Fruit fly (Drosophila melanogaster): ENCODE results near the gene Ddx56.

The Ddx56 gene

dm6 chrX:21368410-21368918, 19.3 kb downstream of the Ddx56 start (continued):
- TF ChIP-seq CkIIα-i1 (GFP tag; IDR thresholded peaks at IDR 0.05) (no peak), CG13287 (GFP tag; IDR thresholded peaks at IDR 0.05; ENCODE audit: partially characterized antibody) (peak; percentile 20; the same call in 1 of the 2 replicates), twi (tag; optimal IDR thresholded peaks at IDR 0.05) (no peak), nerfin-2 (GFP tag; IDR thresholded peaks at IDR 0.05; ENCODE audit: partially characterized antibody) (no peak), grau (tag; optimal IDR thresholded peaks at IDR 0.05) (no peak), Eip74EF (GFP tag; optimal IDR thresholded peaks at IDR 0.05) (no peak), Dad (GFP tag; optimal IDR thresholded peaks at IDR 0.05) (no peak), CG16815 (GFP tag; optimal IDR thresholded peaks at IDR 0.05) (no peak), bsh (GFP tag; optimal IDR thresholded peaks at IDR 0.05) (peak in 1 of 2 experiments; percentile 30), CG17802 (tag; optimal IDR thresholded peaks at IDR 0.05) (no peak), jing (GFP tag; optimal IDR thresholded peaks at IDR 0.05) (no peak), sim (GFP tag; IDR thresholded peaks at IDR 0.05) (no peak), nau (GFP tag; optimal IDR thresholded peaks at IDR 0.05) (peak; percentile 48), nom (GFP tag; optimal IDR thresholded peaks at IDR 0.05) (peak; percentile 11), Med (GFP tag) (peak; percentile 32), eve (GFP tag; optimal IDR thresholded peaks at IDR 0.05) (no peak), CG3995 (GFP tag; optimal IDR thresholded peaks at IDR 0.05) (no peak), HLHmδ (GFP tag; optimal IDR thresholded peaks at IDR 0.05) (no peak), pros (GFP tag; optimal IDR thresholded peaks at IDR 0.05) (no peak), pum (GFP tag; optimal IDR thresholded peaks at IDR 0.05) (no peak), esg (GFP tag; conservative IDR thresholded peaks at IDR 0.05) (no peak), jigr1 (GFP tag; IDR thresholded peaks at IDR 0.05) (no peak), ham (GFP tag; IDR thresholded peaks at IDR 0.05) (no peak), hbn (GFP tag; IDR thresholded peaks at IDR 0.05; ENCODE audit: partially characterized antibody) (no peak), vfl (GFP tag; optimal IDR thresholded peaks at IDR 0.05) (no peak), BtbVII (GFP tag; optimal IDR thresholded peaks at IDR 0.05) (no peak), Lpt (GFP tag; optimal IDR thresholded peaks at IDR 0.05) (no peak), CG30020 (tag; optimal IDR thresholded peaks at IDR 0.05) (no peak), Nf-YB (GFP tag; optimal IDR thresholded peaks at IDR 0.05) (no peak), dmrt99B (tag; optimal IDR thresholded peaks at IDR 0.05) (no peak), cad (GFP tag; optimal IDR thresholded peaks at IDR 0.05) (no peak), CG7786 (GFP tag; optimal IDR thresholded peaks at IDR 0.05) (no peak), CG4617 (GFP tag; optimal IDR thresholded peaks at IDR 0.05; ENCODE audit: borderline replicate concordance) (no peak), phol (tag; optimal IDR thresholded peaks at IDR 0.05) (peak; percentile 4), otp (GFP tag; IDR thresholded peaks at IDR 0.05) (no peak), Ets97D (GFP tag; optimal IDR thresholded peaks at IDR 0.05) (no peak), CG15269 (tag; optimal IDR thresholded peaks at IDR 0.05) (no peak), corto (GFP tag; optimal IDR thresholded peaks at IDR 0.05) (no peak), pita (GFP tag; optimal IDR thresholded peaks at IDR 0.05) (no peak), ftz-f1 (GFP tag; optimal IDR thresholded peaks at IDR 0.05) (peak; percentile 98), CG12769 (tag; optimal IDR thresholded peaks at IDR 0.05) (peak; percentile 43), CG14710 (tag; optimal IDR thresholded peaks at IDR 0.05) (no peak), sug (tag; optimal IDR thresholded peaks at IDR 0.05) (peak; percentile 7), ci (GFP tag; IDR thresholded peaks at IDR 0.05) (no peak), CG17568 (GFP tag; optimal IDR thresholded peaks at IDR 0.05) (no peak), ash1 (GFP tag; optimal IDR thresholded peaks at IDR 0.05) (no peak), Poxn (GFP tag; IDR thresholded peaks at IDR 0.05) (no peak), CG4707 (GFP tag; optimal IDR thresholded peaks at IDR 0.05) (no peak), abd-A (tag; optimal IDR thresholded peaks at IDR 0.05) (no peak), CG10321 (GFP tag; IDR thresholded peaks at IDR 0.05) (peak; percentile 68)
